Worm (Caenorhabditis elegans) whole organism, L4 larva: ENCODE data around the gene somi-1.

Experiments used
- T26A8.4 ChIP-seq: fragments of 200-800 bp; sonication (Bioruptor generic); IDR thresholded peaks from 2 replicates; pipeline ENCODE4 v1.3.6; 2022; ENCODE audit warnings: missing genetic modification characterization, missing compliant biosample characterization
- daf-16 ChIP-seq, 3 experiments: sonication (generic microtip); optimal IDR thresholded peaks; 2 replicates each; lab custom pipeline; 2016 to 2017; ENCODE audit warnings: missing genetic modification characterization in 3 of 3, missing genetic modification reagents in 3 of 3, mild to moderate bottlenecking in 2 of 3, missing compliant biosample characterization in 2 of 3, missing biosample characterization in 1 of 3, moderate library complexity in 1 of 3
- lin-13 ChIP-seq: fragments of 150-350 bp; optimal IDR thresholded peaks from 2 replicates; lab custom pipeline; 2014; ENCODE audit warnings: missing biosample characterization, missing genetic modification reagents, missing genetic modification characterization
- tag-97 ChIP-seq: fragments of 200-800 bp; sonication (Bioruptor generic); IDR thresholded peaks from 2 replicates; pipeline ENCODE4 v1.3.6; 2022; ENCODE audit warnings: missing genetic modification characterization, missing compliant biosample characterization

ce11 chrV:13385798-13386197 lies 5.4 kb downstream of the somi-1 start, which contains the start of gene gcy-34:
- no peak for TF ChIP-seq T26A8.4 (GFP tag; lab: Robert Waterston, UW)
- no peak for TF ChIP-seq daf-16 (GFP tag; optimal IDR thresholded peaks at IDR 0.05; lab: Kevin White, UChicago)
- TF ChIP-seq daf-16 (tag; optimal IDR thresholded peaks at IDR 0.05; lab: Kevin White, UChicago) = no peak
- no peak for TF ChIP-seq lin-13 (GFP tag; lab: Kevin White, UChicago)
- no peak for TF ChIP-seq tag-97 (GFP tag; lab: Robert Waterston, UW)
